Worm (Caenorhabditis elegans) whole organism, late embryonic: ENCODE results near the gene C34H4.1.

Experiments used
- nfya-1 ChIP-seq: sonication (generic microtip); optimal IDR thresholded peaks from 2 replicates; lab custom pipeline; 2017; ENCODE audit warnings: missing genetic modification characterization, mild to moderate bottlenecking, missing compliant biosample characterization, antibody characterized with exemption, moderate library complexity
- pha-4 ChIP-seq: fragments of 150-350 bp; optimal IDR thresholded peaks from 2 replicates; lab custom pipeline; 2018; ENCODE audit warnings: missing biosample characterization, missing genetic modification reagents, missing genetic modification characterization
- tbx-2 ChIP-seq: sonication (generic microtip); optimal IDR thresholded peaks from 2 replicates; lab custom pipeline; 2016; ENCODE audit warnings: missing genetic modification characterization, missing compliant biosample characterization

ce11 chrIV:1516527-1516926 is 38.9 kb upstream of the C34H4.1 start, which contains the start of gene clec-172:
- TF ChIP-seq nfya-1 (no peak), pha-4 (no peak), tbx-2 (tag; lab: Kevin White, UChicago) (no peak)
